Fruit fly (Drosophila melanogaster): Measurements from ENCODE around the gene Gld.
A peak's percentile ranks its signal among the peaks of the same experiment; 100 is the strongest.

Gene Gld

dm6 chr3R:7310576-7310975, 45.1 kb upstream of the Gld start:
- TF ChIP-seq Nf-YC (tag; optimal IDR thresholded peaks at IDR 0.05) (peak; percentile 86), sc (optimal IDR thresholded peaks at IDR 0.05) (no peak), sc (GFP tag; optimal IDR thresholded peaks at IDR 0.05) (no peak), CG2678 (tag; optimal IDR thresholded peaks at IDR 0.05) (no peak), CG17385 (GFP tag; optimal IDR thresholded peaks at IDR 0.05) (no peak), wek (GFP tag; optimal IDR thresholded peaks at IDR 0.05) (no peak), CG18262 (tag; optimal IDR thresholded peaks at IDR 0.05) (no peak), Nf-YB (GFP tag; optimal IDR thresholded peaks at IDR 0.05) (peak; percentile 89), bcd (GFP tag; optimal IDR thresholded peaks at IDR 0.05) (no peak), CG16815 (GFP tag; optimal IDR thresholded peaks at IDR 0.05) (no peak), sna (GFP tag; IDR thresholded peaks at IDR 0.05; ENCODE audit: partially characterized antibody) (0 out of 2 replicates have a peak, but pooled peaks have one; percentile 20), Nf-YA (GFP tag; IDR thresholded peaks at IDR 0.05) (0 out of 2 replicates have a peak, but pooled peaks have one; percentile 8), CG10321 (GFP tag; IDR thresholded peaks at IDR 0.05) (peak; percentile 63; the same call in 1 of the 2 replicates), Trl (optimal IDR thresholded peaks at IDR 0.05) (peak; percentile 62 to 73), Trl (GFP tag; optimal IDR thresholded peaks at IDR 0.05) (no peak), emc (GFP tag; optimal IDR thresholded peaks at IDR 0.05) (no peak), Sox102F (GFP tag; optimal IDR thresholded peaks at IDR 0.05) (no peak), p53 (GFP tag; optimal IDR thresholded peaks at IDR 0.05) (no peak), Bdp1 (GFP tag; optimal IDR thresholded peaks at IDR 0.05) (no peak), CG3163 (GFP tag; optimal IDR thresholded peaks at IDR 0.05) (peak; percentile 94), tgo (GFP tag; IDR thresholded peaks at IDR 0.05) (no peak), bbx (GFP tag; IDR thresholded peaks at IDR 0.05; ENCODE audit: partially characterized antibody) (no peak), CG12942 (GFP tag; optimal IDR thresholded peaks at IDR 0.05) (no peak), CG15479 (GFP tag; optimal IDR thresholded peaks at IDR 0.05) (no peak), Mrtf (GFP tag; IDR thresholded peaks at IDR 0.05) (no peak), sqz (GFP tag; optimal IDR thresholded peaks at IDR 0.05) (peak; percentile 51), MESR4 (GFP tag; optimal IDR thresholded peaks at IDR 0.05) (no peak), z (GFP tag; IDR thresholded peaks at IDR 0.05) (peak; percentile 93), CG16863 (GFP tag; optimal IDR thresholded peaks at IDR 0.05) (no peak), CG14014 (GFP tag; IDR thresholded peaks at IDR 0.05) (no peak), shn (GFP tag; optimal IDR thresholded peaks at IDR 0.05) (no peak), CG17829 (tag; optimal IDR thresholded peaks at IDR 0.05) (no peak), CG30020 (tag; optimal IDR thresholded peaks at IDR 0.05) (no peak), tll (GFP tag; optimal IDR thresholded peaks at IDR 0.05) (no peak), Ets97D (GFP tag; optimal IDR thresholded peaks at IDR 0.05) (no peak), CG1832 (GFP tag; optimal IDR thresholded peaks at IDR 0.05) (peak; percentile 43), Drgx (GFP tag; IDR thresholded peaks at IDR 0.05) (0 out of 2 replicates have a peak, but pooled peaks have one; percentile 10), Max (GFP tag; optimal IDR thresholded peaks at IDR 0.05) (no peak), D (optimal IDR thresholded peaks at IDR 0.05) (no peak), D (GFP tag; optimal IDR thresholded peaks at IDR 0.05) (no peak), Camta (GFP tag; optimal IDR thresholded peaks at IDR 0.05) (no peak), gt (GFP tag; IDR thresholded peaks at IDR 0.05) (no peak)

dm6 chr3R:7309579-7310037, 44.1 kb upstream of the Gld start, which contains the start of gene rn:
TSS of gene rn (minus strand) at chr3R:7309629.
- TF ChIP-seq YL-1 (GFP tag; optimal IDR thresholded peaks at IDR 0.05) (no peak), Tbp (GFP tag; optimal IDR thresholded peaks at IDR 0.05) (no peak), CG8478 (optimal IDR thresholded peaks at IDR 0.05) (peak; percentile 37), CG1832 (GFP tag; optimal IDR thresholded peaks at IDR 0.05) (peak; percentile 63), eve (GFP tag; optimal IDR thresholded peaks at IDR 0.05) (no peak), lmd (GFP tag; IDR thresholded peaks at IDR 0.05) (no peak), CG6175 (GFP tag; IDR thresholded peaks at IDR 0.05) (no peak), CG3163 (GFP tag; optimal IDR thresholded peaks at IDR 0.05) (peak; percentile 75), CG12155 (GFP tag; optimal IDR thresholded peaks at IDR 0.05) (no peak), CG31388 (GFP tag; optimal IDR thresholded peaks at IDR 0.05) (no peak), Trl (optimal IDR thresholded peaks at IDR 0.05) (peak; percentile 77 to 79), Trl (GFP tag; optimal IDR thresholded peaks at IDR 0.05) (no peak), Dbx (GFP tag; IDR thresholded peaks at IDR 0.05) (no peak), CG12942 (GFP tag; optimal IDR thresholded peaks at IDR 0.05) (no peak), Nf-YC (tag; optimal IDR thresholded peaks at IDR 0.05) (peak; percentile 94), chinmo (GFP tag; IDR thresholded peaks at IDR 0.05; ENCODE audit: partially characterized antibody) (0 out of 4 replicates have a peak, but pooled peaks have one; percentile 36), CG4404 (GFP tag; IDR thresholded peaks at IDR 0.05) (no peak), Doc2 (GFP tag; IDR thresholded peaks at IDR 0.05) (no peak)
